Fruit fly (Drosophila melanogaster): Measurements from ENCODE around the gene CG9205.

DNA sequence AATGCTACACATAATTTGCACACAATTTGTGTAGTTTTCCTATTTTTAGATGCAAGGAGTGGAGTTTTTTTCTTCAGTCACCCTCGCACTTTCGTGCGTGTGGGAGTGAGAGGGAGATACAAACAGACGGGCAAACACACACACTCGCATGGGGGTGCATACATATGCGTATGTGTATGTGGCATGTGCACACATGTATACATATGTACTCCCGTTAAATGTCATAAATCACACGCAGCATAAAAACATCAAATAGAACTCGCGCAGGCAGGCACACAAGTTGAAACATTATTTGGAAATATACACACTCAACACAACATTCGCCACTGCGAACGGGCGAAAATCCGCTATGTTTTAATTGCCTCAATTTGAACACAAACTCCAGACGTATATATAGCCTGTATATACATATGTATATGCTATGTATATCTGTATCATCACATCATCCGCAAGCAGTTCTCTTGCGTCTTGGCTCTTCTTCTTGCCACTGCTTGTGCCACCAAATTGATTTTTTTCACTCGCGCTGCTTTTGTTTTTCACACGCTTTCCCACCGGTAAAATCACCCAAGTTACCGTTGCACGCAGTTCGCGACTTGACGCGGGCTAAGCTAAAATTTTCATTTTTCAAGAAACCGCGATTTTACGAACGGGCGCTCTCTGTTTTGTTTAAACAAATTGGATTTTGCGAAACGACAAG, at the start of gene CG9205, which contains the start of gene trio:
- no peak for TF ChIP-seq CG8478 (optimal IDR thresholded peaks at IDR 0.05)
- no peak for TF ChIP-seq CTCF (optimal IDR thresholded peaks at IDR 0.05)

All from S2 (cell line).